Worm (Caenorhabditis elegans) whole organism, mixed stage, embryonic: ENCODE results near the gene ceh-74.

Experiments
- M03D4.4 ChIP-seq: sonication (generic microtip); optimal IDR thresholded peaks from 2 replicates; lab custom pipeline; 2017; ENCODE audit warnings: mild to moderate bottlenecking, missing genetic modification characterization, missing compliant biosample characterization
- ceh-43 ChIP-seq: fragments of 200-800 bp; sonication (Bioruptor generic); optimal IDR thresholded peaks from 2 replicates; lab custom pipeline; 2018; ENCODE audit warnings: mild to moderate bottlenecking, missing genetic modification characterization, moderate library complexity, missing compliant biosample characterization
- ceh-83 ChIP-seq: fragments of 200-800 bp; sonication (Bioruptor generic); optimal IDR thresholded peaks from 2 replicates; lab custom pipeline; 2018; ENCODE audit warnings: mild to moderate bottlenecking, missing genetic modification characterization, missing compliant biosample characterization
- ces-1 ChIP-seq: fragments of 150-350 bp; optimal IDR thresholded peaks from 2 replicates; lab custom pipeline; 2014; ENCODE audit warnings: missing biosample characterization, missing genetic modification reagents, missing genetic modification characterization
- cnd-1 ChIP-seq: fragments of 200-800 bp; sonication (Bioruptor generic); optimal IDR thresholded peaks from 2 replicates; lab custom pipeline; 2018; ENCODE audit warnings: mild to moderate bottlenecking, missing genetic modification characterization, missing compliant biosample characterization
- drap-1 ChIP-seq: fragments of 200-800 bp; sonication (Bioruptor generic); optimal IDR thresholded peaks from 3 replicates; lab custom pipeline; 2018; ENCODE audit warnings: mild to moderate bottlenecking, missing genetic modification characterization, missing compliant biosample characterization
- elt-1 ChIP-seq: sonication (generic microtip); optimal IDR thresholded peaks from 2 replicates; lab custom pipeline; 2017; ENCODE audit warnings: missing genetic modification characterization, mild to moderate bottlenecking, missing compliant biosample characterization, antibody characterized with exemption, moderate library complexity, borderline replicate concordance; ENCODE audit not compliant: insufficient read depth
- elt-3 ChIP-seq: fragments of 150-350 bp; optimal IDR thresholded peaks from 2 replicates; lab custom pipeline; 2014; ENCODE audit warnings: missing biosample characterization, missing genetic modification characterization
- flh-1 ChIP-seq: fragments of 200-800 bp; sonication (Bioruptor generic); optimal IDR thresholded peaks from 2 replicates; lab custom pipeline; 2018; ENCODE audit warnings: mild to moderate bottlenecking, missing genetic modification characterization, moderate library complexity, missing compliant biosample characterization
- ham-2 ChIP-seq: fragments of 200-800 bp; sonication (Bioruptor generic); optimal IDR thresholded peaks from 2 replicates; lab custom pipeline; 2018; ENCODE audit warnings: mild to moderate bottlenecking, missing genetic modification characterization, missing compliant biosample characterization
- hlh-1 ChIP-seq: fragments of 150-350 bp; optimal IDR thresholded peaks from 2 replicates; lab custom pipeline; 2014; ENCODE audit warnings: missing biosample characterization, missing genetic modification reagents, missing genetic modification characterization
- lin-32 ChIP-seq: fragments of 200-800 bp; sonication (Bioruptor generic); optimal IDR thresholded peaks from 2 replicates; lab custom pipeline; 2018; ENCODE audit warnings: mild to moderate bottlenecking, missing genetic modification characterization, missing compliant biosample characterization
- lsy-2 ChIP-seq: fragments of 150-350 bp; optimal IDR thresholded peaks from 2 replicates; lab custom pipeline; 2014; ENCODE audit warnings: missing biosample characterization, missing genetic modification characterization
- mab-5 ChIP-seq: fragments of 150-350 bp; optimal IDR thresholded peaks from 2 replicates; lab custom pipeline; 2014; ENCODE audit warnings: missing biosample characterization, missing genetic modification characterization
- mls-2 ChIP-seq: sonication (generic microtip); optimal IDR thresholded peaks from 2 replicates; lab custom pipeline; 2016; ENCODE audit warnings: mild to moderate bottlenecking, missing genetic modification characterization, moderate library complexity, missing compliant biosample characterization
- nhr-12 ChIP-seq: fragments of 150-350 bp; optimal IDR thresholded peaks from 2 replicates; lab custom pipeline; 2014; ENCODE audit warnings: missing biosample characterization, missing genetic modification characterization
- nhr-2 ChIP-seq: fragments of 150-350 bp; optimal IDR thresholded peaks from 2 replicates; lab custom pipeline; 2014; ENCODE audit warnings: missing biosample characterization, missing genetic modification characterization
- nhr-28 ChIP-seq: fragments of 150-350 bp; optimal IDR thresholded peaks from 2 replicates; lab custom pipeline; 2014; ENCODE audit warnings: missing biosample characterization, missing genetic modification characterization
- nhr-76 ChIP-seq: sonication (generic microtip); optimal IDR thresholded peaks from 2 replicates; lab custom pipeline; 2017; ENCODE audit warnings: missing biosample characterization, missing genetic modification characterization
- pha-4 ChIP-seq: fragments of 150-350 bp; optimal IDR thresholded peaks from 2 replicates; lab custom pipeline; 2018; ENCODE audit warnings: missing biosample characterization, missing genetic modification reagents, missing genetic modification characterization
- sem-2 ChIP-seq: fragments of 200-800 bp; sonication (Bioruptor generic); optimal IDR thresholded peaks from 2 replicates; lab custom pipeline; 2018; ENCODE audit warnings: mild to moderate bottlenecking, missing genetic modification characterization, missing compliant biosample characterization
- snpc-4 ChIP-seq: fragments of 150-350 bp; optimal IDR thresholded peaks from 2 replicates; lab custom pipeline; 2014; ENCODE audit warnings: missing biosample characterization, missing genetic modification characterization
- sptf-1 ChIP-seq: sonication (generic microtip); optimal IDR thresholded peaks from 2 replicates; lab custom pipeline; 2017; ENCODE audit warnings: mild to moderate bottlenecking, missing genetic modification characterization, moderate library complexity, missing compliant biosample characterization
- tbx-8 ChIP-seq: fragments of 200-800 bp; sonication (Bioruptor generic); optimal IDR thresholded peaks from 2 replicates; lab custom pipeline; 2018; ENCODE audit warnings: mild to moderate bottlenecking, missing genetic modification characterization, moderate library complexity, missing compliant biosample characterization
- unc-120 ChIP-seq: sonication (generic microtip); optimal IDR thresholded peaks from 2 replicates; lab custom pipeline; 2017; ENCODE audit warnings: missing genetic modification characterization, missing compliant biosample characterization; ENCODE audit not compliant: poor library complexity, severe bottlenecking
- unc-39 ChIP-seq: fragments of 150-350 bp; optimal IDR thresholded peaks from 2 replicates; lab custom pipeline; 2014; ENCODE audit warnings: missing biosample characterization, missing genetic modification characterization
- unc-62 ChIP-seq: fragments of 150-350 bp; optimal IDR thresholded peaks from 2 replicates; lab custom pipeline; 2014; ENCODE audit warnings: missing biosample characterization, missing genetic modification reagents, missing genetic modification characterization
- zip-8 ChIP-seq: fragments of 150-350 bp; optimal IDR thresholded peaks from 2 replicates; lab custom pipeline; 2014; ENCODE audit warnings: missing biosample characterization, missing genetic modification characterization
- ztf-11 ChIP-seq: fragments of 150-350 bp; optimal IDR thresholded peaks from 2 replicates; lab custom pipeline; 2014; ENCODE audit warnings: missing biosample characterization, missing genetic modification characterization

The ceh-74 gene

DNA sequence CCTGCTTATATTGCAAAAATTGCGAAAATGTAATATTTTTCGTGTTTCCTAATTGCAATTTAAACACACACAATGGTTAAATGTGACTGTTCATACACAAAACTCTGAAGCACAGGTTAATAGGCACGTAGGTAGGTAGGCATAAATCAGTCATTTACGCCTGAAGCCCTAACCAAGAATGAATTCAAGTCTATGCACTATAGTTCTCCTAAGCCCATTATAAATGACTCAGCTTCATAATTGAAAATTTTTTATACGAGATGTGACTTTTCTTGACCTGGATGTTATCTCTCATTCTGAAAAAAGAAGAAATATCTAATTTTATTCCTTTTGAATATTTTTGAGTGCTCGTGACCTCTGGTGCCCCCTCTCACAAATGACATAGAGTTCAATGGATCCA is 36.0 kb upstream of the ceh-74 start:
- TF ChIP-seq ceh-43 (GFP tag; lab: Kevin White, UChicago): no peak
- no peak for TF ChIP-seq zip-8
- no peak for TF ChIP-seq nhr-76 (tag; lab: Kevin White, UChicago)
- no peak for TF ChIP-seq unc-62 (GFP tag; lab: Kevin White, UChicago)
- TF ChIP-seq sptf-1 (tag; lab: Kevin White, UChicago): no peak
- no peak for TF ChIP-seq unc-39 (tag; lab: Kevin White, UChicago)
- no peak for TF ChIP-seq ceh-83 (GFP tag; lab: Kevin White, UChicago)
- no peak for TF ChIP-seq ztf-11
- TF ChIP-seq pha-4 (tag; lab: Kevin White, UChicago): no peak
- no peak for TF ChIP-seq ces-1 (GFP tag; lab: Kevin White, UChicago)
- no peak for TF ChIP-seq hlh-1 (tag; lab: Kevin White, UChicago)
- no peak for TF ChIP-seq elt-1 (tag; lab: Kevin White, UChicago)

DNA sequence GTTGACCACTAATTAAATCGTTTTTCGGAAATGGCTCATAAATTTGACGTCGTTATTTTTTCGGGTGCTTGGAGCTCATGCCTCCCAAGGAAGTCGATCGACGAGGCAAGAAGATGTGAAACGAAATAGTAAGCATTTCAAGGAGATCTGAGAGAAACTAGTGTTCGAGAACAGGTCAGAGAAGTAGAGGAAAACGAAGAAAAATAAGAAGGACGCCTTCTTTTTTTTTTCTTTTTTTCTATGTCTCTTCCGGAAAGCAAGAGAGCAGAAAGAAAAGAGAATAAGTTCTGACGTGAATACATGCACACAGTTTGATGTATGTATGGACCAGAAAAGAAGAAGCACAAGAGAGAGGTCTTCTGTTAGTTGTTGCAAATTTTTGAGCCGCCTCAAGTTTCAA is 34.2 kb upstream of the ceh-74 start:
- TF ChIP-seq ces-1 (GFP tag; lab: Kevin White, UChicago) (peak; percentile 57), unc-120 (tag; lab: Kevin White, UChicago) (no peak)

DNA sequence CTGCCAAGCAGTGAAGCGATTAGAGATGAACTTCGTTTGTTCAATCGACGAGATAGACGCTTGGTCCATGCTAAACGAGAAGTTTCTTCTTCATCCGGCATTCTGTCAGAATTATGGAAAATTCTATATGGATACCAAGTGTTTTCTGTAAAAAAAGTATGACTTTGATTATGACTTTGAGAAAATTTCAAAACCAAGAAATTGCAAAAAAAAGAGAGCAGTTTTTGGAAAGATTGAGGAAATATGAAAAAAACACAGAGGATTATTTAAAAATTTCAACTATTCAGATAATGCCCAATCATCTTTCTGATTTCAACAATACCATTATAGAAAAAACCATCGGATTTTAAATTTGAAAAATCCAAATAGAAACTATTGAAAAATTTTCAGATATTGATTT is 32.6 kb upstream of the ceh-74 start, which contains the start of gene par-1:
Gene par-1 (minus strand): TSS at position 101 of the 400 bp plus-strand sequence.
- no peak for TF ChIP-seq mab-5 (tag; lab: Kevin White, UChicago)
- no peak for TF ChIP-seq ham-2 (GFP tag; lab: Kevin White, UChicago)
- TF ChIP-seq nhr-2 (tag; lab: Kevin White, UChicago): no peak
- no peak for TF ChIP-seq lsy-2 (tag; lab: Kevin White, UChicago)
- TF ChIP-seq lin-32: no peak
- TF ChIP-seq ceh-83 (GFP tag; lab: Kevin White, UChicago): no peak
- TF ChIP-seq elt-3 (tag; lab: Kevin White, UChicago): no peak
- TF ChIP-seq sem-2 (GFP tag; lab: Kevin White, UChicago): no peak
- no peak for TF ChIP-seq elt-1 (tag; lab: Kevin White, UChicago)
- TF ChIP-seq unc-120 (tag; lab: Kevin White, UChicago): no peak

DNA sequence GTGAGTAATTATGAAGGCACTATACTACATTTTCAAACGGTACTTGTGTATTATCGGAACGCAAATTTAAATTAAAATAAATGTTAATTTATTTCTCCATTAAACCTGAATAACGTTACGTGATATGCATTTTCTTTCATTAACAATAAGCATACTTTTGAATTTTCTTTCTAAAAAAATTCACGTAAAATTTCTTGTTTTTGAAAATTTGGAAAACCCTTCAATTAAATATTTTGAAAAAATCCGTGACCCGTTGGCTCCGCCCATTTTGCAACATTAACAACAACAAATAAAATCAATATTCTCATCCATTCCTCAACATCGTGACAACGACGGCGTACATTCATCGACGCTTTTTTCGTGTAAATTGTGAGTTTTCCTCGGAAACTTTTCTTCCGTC is 31.7 kb upstream of the ceh-74 start, which contains the start of gene acs-10:
Gene acs-10 (plus strand): TSS at position 301 of the 400 bp plus-strand sequence.
- TF ChIP-seq sptf-1 (tag; lab: Kevin White, UChicago) (no peak), unc-39 (tag; lab: Kevin White, UChicago) (no peak), nhr-76 (tag; lab: Kevin White, UChicago) (no peak), M03D4.4 (tag; lab: Kevin White, UChicago) (no peak), snpc-4 (tag; lab: Kevin White, UChicago) (no peak), cnd-1 (no peak), lsy-2 (tag; lab: Kevin White, UChicago) (no peak)

DNA sequence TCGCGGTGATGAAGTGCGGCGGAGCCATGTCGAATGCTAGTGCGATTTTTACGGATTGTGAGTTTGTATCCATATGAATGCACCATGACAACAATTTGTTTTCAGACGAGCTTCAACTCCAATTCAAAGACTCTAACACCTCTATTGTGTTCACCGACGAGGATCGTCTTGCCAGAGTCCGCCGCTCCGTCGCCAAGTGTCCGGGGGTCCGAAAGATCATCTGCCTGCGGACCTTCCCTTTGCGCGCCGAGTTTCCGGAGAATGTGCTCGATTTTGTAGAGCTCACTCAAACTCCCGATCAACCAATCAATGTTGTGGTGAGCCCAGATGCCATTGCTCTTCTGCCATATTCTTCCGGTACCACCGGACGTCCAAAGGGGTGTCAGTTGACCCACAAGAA is 30.8 kb upstream of the ceh-74 start:
- no peak for TF ChIP-seq nhr-28 (tag; lab: Kevin White, UChicago)
- no peak for TF ChIP-seq flh-1 (GFP tag; lab: Kevin White, UChicago)
- TF ChIP-seq cnd-1: no peak
- TF ChIP-seq ceh-43 (GFP tag; lab: Kevin White, UChicago): no peak
- no peak for TF ChIP-seq tbx-8 (GFP tag; lab: Kevin White, UChicago)
- TF ChIP-seq ham-2 (GFP tag; lab: Kevin White, UChicago): no peak
- no peak for TF ChIP-seq nhr-2 (tag; lab: Kevin White, UChicago)
- TF ChIP-seq M03D4.4 (tag; lab: Kevin White, UChicago): no peak
- no peak for TF ChIP-seq snpc-4 (tag; lab: Kevin White, UChicago)
- no peak for TF ChIP-seq mab-5 (tag; lab: Kevin White, UChicago)
- TF ChIP-seq ztf-11: no peak
- TF ChIP-seq unc-120 (tag; lab: Kevin White, UChicago): no peak
- TF ChIP-seq lsy-2 (tag; lab: Kevin White, UChicago): no peak
- TF ChIP-seq sem-2 (GFP tag; lab: Kevin White, UChicago): no peak
- TF ChIP-seq mls-2: no peak
- TF ChIP-seq nhr-12 (tag; lab: Kevin White, UChicago): no peak
- no peak for TF ChIP-seq zip-8

DNA sequence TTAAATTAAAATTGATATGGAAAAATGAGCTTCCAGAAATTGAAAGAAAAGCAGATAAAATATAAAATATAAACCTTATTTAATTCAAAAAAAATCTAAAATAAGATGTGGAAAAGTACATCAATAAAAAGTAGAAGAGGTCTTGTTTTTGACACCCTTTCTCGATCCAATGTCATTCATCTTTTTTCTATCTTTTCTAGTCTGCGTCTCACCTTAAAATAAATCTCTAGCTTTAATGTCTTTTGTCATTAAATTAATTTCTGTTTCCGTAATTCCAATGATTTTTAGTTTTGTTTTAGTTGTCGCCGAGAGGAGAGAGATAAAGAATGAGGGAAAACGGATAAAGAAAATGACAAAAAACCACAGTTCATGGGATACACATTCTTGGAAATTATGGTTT is 28.8 kb upstream of the ceh-74 start:
- TF ChIP-seq nhr-76 (tag; lab: Kevin White, UChicago): no peak
- TF ChIP-seq drap-1: no peak
- TF ChIP-seq snpc-4 (tag; lab: Kevin White, UChicago): no peak
